Fruit fly (Drosophila melanogaster): ENCODE results near the gene Uros1.

DNA sequence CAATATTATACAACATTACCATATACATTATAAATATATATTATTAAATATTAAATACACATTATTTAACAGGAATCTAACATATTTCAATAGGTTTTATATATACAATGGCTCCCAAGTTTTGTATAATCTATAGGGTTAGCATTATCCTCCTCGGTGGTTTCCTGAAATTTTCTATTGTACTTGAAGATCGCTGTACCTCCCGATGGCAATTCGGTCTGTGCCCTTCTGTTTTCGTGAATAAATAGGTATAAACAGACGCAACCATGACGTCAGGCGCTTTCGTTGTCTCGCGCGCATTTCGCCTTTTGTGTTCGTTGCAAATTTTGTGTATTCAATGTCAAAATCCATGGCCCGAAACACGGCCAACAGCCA, 5.1 kb downstream of the Uros1 start:
- no peak for TF ChIP-seq Ets97D (GFP tag; optimal IDR thresholded peaks at IDR 0.05)
- no peak for TF ChIP-seq psq (GFP tag; optimal IDR thresholded peaks at IDR 0.05)
- no peak for TF ChIP-seq ken (GFP tag; IDR thresholded peaks at IDR 0.05)
- no peak for TF ChIP-seq Vsx1 (GFP tag; optimal IDR thresholded peaks at IDR 0.05)
- no peak for TF ChIP-seq Mrtf (GFP tag; IDR thresholded peaks at IDR 0.05)
- TF ChIP-seq CG6272 (GFP tag; IDR thresholded peaks at IDR 0.05), result no peak
- TF ChIP-seq CG13624 (GFP tag; optimal IDR thresholded peaks at IDR 0.05), result no peak
- no peak for TF ChIP-seq CG13775 (GFP tag; optimal IDR thresholded peaks at IDR 0.05)
- TF ChIP-seq sens (GFP tag), result no peak
- TF ChIP-seq Hr3 (GFP tag; optimal IDR thresholded peaks at IDR 0.05), result no peak
- TF ChIP-seq h (optimal IDR thresholded peaks at IDR 0.05), result no peak

Measured in whole organism, embryonic.